Fruit fly (Drosophila melanogaster) whole organism, embryonic: Measurements from ENCODE around the gene Stt3B.

Experiments used
- Bdp1 ChIP-seq: fragments of 200-800 bp; sonication (Bioruptor generic); optimal IDR thresholded peaks from 3 replicates; lab custom pipeline; 2016; ENCODE audit warnings: missing biosample characterization, missing genetic modification characterization
- C15 ChIP-seq: fragments of 200-800 bp; sonication (Bioruptor generic); IDR thresholded peaks from 3 replicates; pipeline ENCODE4 v1.3.6; 2022; ENCODE audit warnings: missing biosample characterization, missing genetic modification characterization
- CG10209 ChIP-seq: fragments of 200-800 bp; sonication (Bioruptor generic); optimal IDR thresholded peaks from 3 replicates; lab custom pipeline; 2017; ENCODE audit warnings: missing biosample characterization, mild to moderate bottlenecking, missing genetic modification characterization, missing genetic modification reagents
- CG10654 ChIP-seq: fragments of 200-800 bp; sonication (Bioruptor generic); optimal IDR thresholded peaks from 2 replicates; lab custom pipeline; 2016; ENCODE audit warnings: missing biosample characterization, missing genetic modification characterization
- CG10979 ChIP-seq: fragments of 200-800 bp; sonication (Bioruptor generic); optimal IDR thresholded peaks from 2 replicates; lab custom pipeline; 2018; ENCODE audit warnings: missing biosample characterization, mild to moderate bottlenecking, missing genetic modification characterization, moderate library complexity
- CG11560 ChIP-seq: fragments of 200-800 bp; sonication (Bioruptor generic); IDR thresholded peaks from 3 replicates; pipeline ENCODE4 v1.3.6; 2022; ENCODE audit warnings: missing biosample characterization, missing genetic modification characterization
- CG12104 ChIP-seq: fragments of 200-800 bp; sonication (Bioruptor generic); optimal IDR thresholded peaks from 3 replicates; lab custom pipeline; 2016; ENCODE audit warnings: missing biosample characterization, missing genetic modification characterization
- CG1529 ChIP-seq: fragments of 200-800 bp; sonication (Bioruptor generic); optimal IDR thresholded peaks from 3 replicates; lab custom pipeline; 2018; ENCODE audit warnings: missing biosample characterization, missing genetic modification characterization
- CG17802 ChIP-seq: fragments of 200-800 bp; sonication (Bioruptor generic); optimal IDR thresholded peaks from 2 replicates; lab custom pipeline; 2018; ENCODE audit warnings: missing biosample characterization, mild to moderate bottlenecking, missing genetic modification characterization, moderate library complexity
- CG1832 ChIP-seq: fragments of 200-800 bp; sonication (Bioruptor generic); optimal IDR thresholded peaks from 2 replicates; lab custom pipeline; 2017; ENCODE audit warnings: missing biosample characterization, mild to moderate bottlenecking, missing genetic modification characterization, inconsistent platforms
- CG30020 ChIP-seq: fragments of 200-800 bp; optimal IDR thresholded peaks from 2 replicates; lab custom pipeline; 2019; ENCODE audit warnings: missing biosample characterization, mild to moderate bottlenecking, missing genetic modification characterization, moderate library complexity
- CG31365 ChIP-seq: fragments of 200-800 bp; sonication (Bioruptor generic); optimal IDR thresholded peaks from 2 replicates; lab custom pipeline; 2018; ENCODE audit warnings: missing biosample characterization, mild to moderate bottlenecking, missing genetic modification characterization
- CG31388 ChIP-seq: fragments of 200-800 bp; sonication (Bioruptor generic); optimal IDR thresholded peaks from 2 replicates; lab custom pipeline; 2016; ENCODE audit warnings: missing biosample characterization, missing genetic modification characterization
- CG33557 ChIP-seq: fragments of 200-800 bp; sonication (Bioruptor generic); optimal IDR thresholded peaks from 2 replicates; lab custom pipeline; 2019; ENCODE audit warnings: missing biosample characterization, mild to moderate bottlenecking, missing genetic modification characterization, moderate library complexity
- CG4282 ChIP-seq: fragments of 200-800 bp; sonication (Bioruptor generic); optimal IDR thresholded peaks from 2 replicates; lab custom pipeline; 2016; ENCODE audit warnings: missing biosample characterization, missing genetic modification characterization
- CG4707 ChIP-seq: fragments of 200-800 bp; sonication (Bioruptor generic); optimal IDR thresholded peaks from 2 replicates; lab custom pipeline; 2018; ENCODE audit warnings: missing biosample characterization, mild to moderate bottlenecking, missing genetic modification characterization, moderate library complexity
- CG6175 ChIP-seq: fragments of 200-800 bp; sonication (Bioruptor generic); IDR thresholded peaks from 3 replicates; pipeline ENCODE4 v1.3.6; 2022; ENCODE audit warnings: missing biosample characterization, missing genetic modification characterization
- CG6689 ChIP-seq: fragments of 200-800 bp; sonication (Bioruptor generic); IDR thresholded peaks from 2 replicates; pipeline ENCODE4 v1.3.6; 2022; ENCODE audit warnings: missing biosample characterization, missing genetic modification characterization
- CG7271 ChIP-seq: fragments of 200-800 bp; sonication (Bioruptor generic); optimal IDR thresholded peaks from 2 replicates; lab custom pipeline; 2018; ENCODE audit warnings: missing biosample characterization, mild to moderate bottlenecking, missing genetic modification characterization, moderate library complexity
- CG9797 ChIP-seq: fragments of 200-800 bp; sonication (Bioruptor generic); optimal IDR thresholded peaks from 3 replicates; lab custom pipeline; 2018; ENCODE audit warnings: missing biosample characterization, mild to moderate bottlenecking, missing genetic modification characterization
- Chrac-16 ChIP-seq: fragments of 200-800 bp; sonication (Bioruptor generic); optimal IDR thresholded peaks from 3 replicates; lab custom pipeline; 2016; ENCODE audit warnings: missing biosample characterization, missing genetic modification characterization
- Dip2 ChIP-seq: fragments of 200-800 bp; sonication (Bioruptor generic); IDR thresholded peaks from 2 replicates; pipeline ENCODE4 v1.3.6; 2022; ENCODE audit warnings: missing biosample characterization, missing genetic modification characterization
- H2.0 ChIP-seq: fragments of 200-800 bp; sonication (Bioruptor generic); IDR thresholded peaks from 2 replicates; pipeline ENCODE4 v1.3.6; 2022; ENCODE audit warnings: missing biosample characterization, missing genetic modification characterization
- Hey ChIP-seq: fragments of 200-800 bp; sonication (Bioruptor generic); optimal IDR thresholded peaks from 3 replicates; lab custom pipeline; 2018; ENCODE audit warnings: missing biosample characterization, mild to moderate bottlenecking, missing genetic modification characterization
- Hr3 ChIP-seq: fragments of 200-800 bp; sonication (Bioruptor generic); optimal IDR thresholded peaks from 3 replicates; lab custom pipeline; 2016; ENCODE audit warnings: missing biosample characterization, missing genetic modification characterization
- MBD-R2 ChIP-seq: fragments of 200-800 bp; sonication (Bioruptor generic); IDR thresholded peaks from 2 replicates; pipeline ENCODE4 v1.3.6; 2022; ENCODE audit warnings: missing biosample characterization, missing genetic modification characterization
- Mad ChIP-seq: fragments of 200-800 bp; sonication (Bioruptor generic); optimal IDR thresholded peaks from 2 replicates; lab custom pipeline; 2016; ENCODE audit warnings: missing biosample characterization, missing genetic modification characterization
- Myb ChIP-seq: fragments of 200-800 bp; sonication (Bioruptor generic); optimal IDR thresholded peaks from 2 replicates; lab custom pipeline; 2016; ENCODE audit warnings: missing biosample characterization, missing genetic modification characterization
- NfI ChIP-seq: fragments of 200-800 bp; sonication (Bioruptor generic); optimal IDR thresholded peaks from 3 replicates; lab custom pipeline; 2018; ENCODE audit warnings: missing biosample characterization, mild to moderate bottlenecking, missing genetic modification characterization, moderate library complexity
- Optix ChIP-seq: fragments of 200-800 bp; sonication (Bioruptor generic); IDR thresholded peaks from 3 replicates; pipeline ENCODE4 v1.3.6; 2022; ENCODE audit warnings: missing biosample characterization, missing genetic modification characterization
- Scr ChIP-seq: fragments of 200-800 bp; sonication (Bioruptor generic); IDR thresholded peaks from 2 replicates; pipeline ENCODE4 v1.3.6; 2022; ENCODE audit warnings: missing biosample characterization, missing genetic modification characterization; ENCODE audit not compliant: partially characterized antibody
- Sin3A ChIP-seq: fragments of >200 bp; optimal IDR thresholded peaks from 2 replicates; lab custom pipeline; 2018
- bab2 ChIP-seq: fragments of 200-800 bp; sonication (Bioruptor generic); optimal IDR thresholded peaks from 2 replicates; lab custom pipeline; 2016; ENCODE audit warnings: missing biosample characterization, missing genetic modification characterization
- cad ChIP-seq: fragments of >200 bp; optimal IDR thresholded peaks from 2 replicates; lab custom pipeline; 2017; ENCODE audit warnings: missing biosample characterization, missing genetic modification characterization
- chinmo ChIP-seq: fragments of 200-800 bp; sonication (Bioruptor generic); IDR thresholded peaks from 4 replicates; pipeline ENCODE4 v1.3.6; 2022; ENCODE audit warnings: missing biosample characterization, missing genetic modification characterization; ENCODE audit not compliant: partially characterized antibody
- fd102C ChIP-seq: fragments of 200-800 bp; sonication (Bioruptor generic); optimal IDR thresholded peaks from 2 replicates; lab custom pipeline; 2018; ENCODE audit warnings: missing biosample characterization, mild to moderate bottlenecking, missing genetic modification characterization, moderate library complexity
- hb ChIP-seq: fragments of 200-800 bp; sonication (Bioruptor generic); IDR thresholded peaks from 3 replicates; pipeline ENCODE4 v1.3.6; 2022; ENCODE audit warnings: missing biosample characterization, missing genetic modification characterization; ENCODE audit not compliant: partially characterized antibody
- inv ChIP-seq: fragments of 200-800 bp; sonication (Bioruptor generic); IDR thresholded peaks from 2 replicates; pipeline ENCODE4 v1.3.6; 2022; ENCODE audit warnings: missing biosample characterization, missing genetic modification characterization; ENCODE audit not compliant: partially characterized antibody
- maf-S ChIP-seq: fragments of 200-800 bp; sonication (Bioruptor generic); optimal IDR thresholded peaks from 2 replicates; lab custom pipeline; 2016; ENCODE audit warnings: missing biosample characterization, missing genetic modification characterization
- nmo ChIP-seq: fragments of 200-800 bp; sonication (Bioruptor generic); optimal IDR thresholded peaks from 2 replicates; lab custom pipeline; 2018; ENCODE audit warnings: missing biosample characterization, mild to moderate bottlenecking, missing genetic modification characterization, moderate library complexity
- nom ChIP-seq: fragments of 200-800 bp; sonication (Bioruptor generic); optimal IDR thresholded peaks from 2 replicates; lab custom pipeline; 2017; ENCODE audit warnings: missing biosample characterization, missing genetic modification characterization, mild to moderate bottlenecking, moderate library complexity, missing genetic modification reagents
- psq ChIP-seq: fragments of 200-800 bp; sonication (Bioruptor generic); optimal IDR thresholded peaks from 2 replicates; lab custom pipeline; 2017; ENCODE audit warnings: missing biosample characterization, missing genetic modification characterization
- ro ChIP-seq: fragments of 200-800 bp; sonication (Bioruptor generic); IDR thresholded peaks from 2 replicates; pipeline ENCODE4 v1.3.6; 2022; ENCODE audit warnings: missing biosample characterization, missing genetic modification characterization
- sc ChIP-seq, 3 experiments: fragments of >200 bp in 2 of 3; fragments of 200-800 bp in 1 of 3; sonication (Bioruptor generic) in 1 of 3; optimal IDR thresholded peaks; 2 replicates in 2 of 3; 3 replicates in 1 of 3; lab custom pipeline; 2017; ENCODE audit warnings: mild to moderate bottlenecking in 1 of 3, missing biosample characterization in 1 of 3, missing genetic modification characterization in 1 of 3, missing genetic modification reagents in 1 of 3
- sens-2 ChIP-seq: fragments of 200-800 bp; sonication (Bioruptor generic); IDR thresholded peaks from 2 replicates; pipeline ENCODE4 v1.3.6; 2022; ENCODE audit warnings: missing biosample characterization, missing genetic modification characterization
- sr ChIP-seq: fragments of 200-800 bp; sonication (Bioruptor generic); IDR thresholded peaks from 3 replicates; pipeline ENCODE4 v1.3.6; 2022; ENCODE audit warnings: missing biosample characterization, missing genetic modification characterization
- tup ChIP-seq: fragments of 200-800 bp; sonication (Bioruptor generic); optimal IDR thresholded peaks from 2 replicates; lab custom pipeline; 2016; ENCODE audit warnings: missing biosample characterization, mild to moderate bottlenecking, missing genetic modification characterization, moderate library complexity
- tx ChIP-seq: fragments of 200-800 bp; sonication (Bioruptor generic); optimal IDR thresholded peaks from 2 replicates; lab custom pipeline; 2016; ENCODE audit warnings: missing biosample characterization, missing genetic modification characterization
- unpg ChIP-seq: fragments of 200-800 bp; sonication (Bioruptor generic); optimal IDR thresholded peaks from 3 replicates; lab custom pipeline; 2018; ENCODE audit warnings: missing biosample characterization, mild to moderate bottlenecking, missing genetic modification characterization, moderate library complexity
- wor ChIP-seq: fragments of 200-800 bp; sonication (Bioruptor generic); IDR thresholded peaks from 2 replicates; pipeline ENCODE4 v1.3.6; 2022; ENCODE audit warnings: missing biosample characterization, missing genetic modification characterization
- zen2 ChIP-seq: fragments of 200-800 bp; sonication (Bioruptor generic); IDR thresholded peaks from 3 replicates; pipeline ENCODE4 v1.3.6; 2022; ENCODE audit warnings: missing biosample characterization, missing genetic modification characterization; ENCODE audit not compliant: partially characterized antibody

Stt3B gene

dm6 chr3R:25047504-25047903 lies 21.9 kb downstream of the Stt3B start, which contains the start of gene CG11790 (continued):
- TF ChIP-seq Bdp1 (GFP tag; lab: Kevin White, UChicago): no peak
- no peak; the same call in 1 of the 3 replicates for TF ChIP-seq zen2 (GFP tag; lab: Robert Waterston, UW)
- no peak for TF ChIP-seq Chrac-16 (GFP tag; lab: Kevin White, UChicago)
- no peak for TF ChIP-seq CG10209
- no peak for TF ChIP-seq fd102C (GFP tag; lab: Kevin White, UChicago)
- no peak for TF ChIP-seq CG6175
- no peak for TF ChIP-seq CG4282 (GFP tag; lab: Kevin White, UChicago)
- no peak for TF ChIP-seq tx (GFP tag; lab: Kevin White, UChicago)
- TF ChIP-seq bab2 (GFP tag; lab: Kevin White, UChicago): no peak
- no peak for TF ChIP-seq H2.0 (GFP tag; lab: Robert Waterston, UW)
- TF ChIP-seq Mad (GFP tag; lab: Kevin White, UChicago): no peak
- no peak for TF ChIP-seq CG7271 (tag; lab: Kevin White, UChicago)
- TF ChIP-seq CG11560 (tag; lab: Robert Waterston, UW): no peak
- TF ChIP-seq nom (GFP tag; lab: Kevin White, UChicago): peak; percentile 45
- TF ChIP-seq CG1529: no peak
- no peak for TF ChIP-seq Hey (tag; lab: Kevin White, UChicago)
- no peak for TF ChIP-seq Optix (GFP tag; lab: Robert Waterston, UW)
- TF ChIP-seq CG30020 (tag; lab: Kevin White, UChicago): no peak
- TF ChIP-seq chinmo: 0 out of 4 replicates have a peak, but pooled peaks have one; percentile 42
- no peak for TF ChIP-seq psq (GFP tag; lab: Kevin White, UChicago)
- no peak for TF ChIP-seq CG33557 (GFP tag; lab: Kevin White, UChicago)
- TF ChIP-seq unpg (GFP tag; lab: Kevin White, UChicago): no peak
- TF ChIP-seq maf-S (GFP tag; lab: Kevin White, UChicago): no peak
- peak; percentile 84 for TF ChIP-seq MBD-R2 (GFP tag; lab: Robert Waterston, UW)
- no peak for TF ChIP-seq Sin3A (lab: Kevin White, UChicago)
- no peak for TF ChIP-seq nmo (GFP tag; lab: Kevin White, UChicago)
- peak; percentile 12 for TF ChIP-seq NfI (GFP tag; lab: Kevin White, UChicago)
- TF ChIP-seq hb (GFP tag; lab: Robert Waterston, UW): peak; percentile 61; the same call in 2 of the 3 replicates
- TF ChIP-seq inv (GFP tag; lab: Robert Waterston, UW): peak; percentile 51; the same call in 1 of the 2 replicates
- peak; percentile 77 for TF ChIP-seq Scr (GFP tag; lab: Robert Waterston, UW)
- TF ChIP-seq Hr3 (GFP tag; lab: Kevin White, UChicago): no peak
- TF ChIP-seq C15: no peak
- no peak for TF ChIP-seq CG10979
- no peak for TF ChIP-seq CG10654 (GFP tag; lab: Kevin White, UChicago)
- no peak for TF ChIP-seq CG4707 (GFP tag; lab: Kevin White, UChicago)
- no peak for TF ChIP-seq sens-2 (GFP tag; lab: Robert Waterston, UW)
- no peak for TF ChIP-seq CG17802 (tag; lab: Kevin White, UChicago)
- TF ChIP-seq Dip2: no peak
- TF ChIP-seq wor: no peak
- TF ChIP-seq CG1832 (GFP tag; lab: Kevin White, UChicago): no peak
- no peak for TF ChIP-seq CG6689
- TF ChIP-seq cad (GFP tag; lab: Kevin White, UChicago): no peak
- no peak for TF ChIP-seq CG31365 (tag; lab: Kevin White, UChicago)
- TF ChIP-seq ro (GFP tag; lab: Robert Waterston, UW): no peak
- no peak for TF ChIP-seq CG12104
- TF ChIP-seq CG9797 (GFP tag; lab: Kevin White, UChicago): no peak
- TF ChIP-seq sr (GFP tag; lab: Robert Waterston, UW): no peak
- no peak for TF ChIP-seq sc (optimal IDR thresholded peaks at IDR 0.05; lab: Kevin White, UChicago)
- no peak for TF ChIP-seq sc (GFP tag; optimal IDR thresholded peaks at IDR 0.05; lab: Kevin White, UChicago)
- no peak for TF ChIP-seq tup
- TF ChIP-seq Myb (GFP tag; lab: Kevin White, UChicago): peak; percentile 11
- no peak for TF ChIP-seq CG31388 (GFP tag; lab: Kevin White, UChicago)
